Fruit fly (Drosophila melanogaster) whole organism, embryonic: Measurements from ENCODE around the gene CG33267.

Source experiments
- Atf-2 ChIP-seq: fragments of 200-800 bp; sonication (Bioruptor generic); optimal IDR thresholded peaks from 2 replicates; lab custom pipeline; 2016; ENCODE audit warnings: missing biosample characterization, missing genetic modification characterization
- CG10565 ChIP-seq: fragments of 200-800 bp; sonication (Bioruptor generic); optimal IDR thresholded peaks from 3 replicates; lab custom pipeline; 2016; ENCODE audit warnings: missing biosample characterization, mild to moderate bottlenecking, missing genetic modification characterization
- CG10654 ChIP-seq: fragments of 200-800 bp; sonication (Bioruptor generic); optimal IDR thresholded peaks from 2 replicates; lab custom pipeline; 2016; ENCODE audit warnings: missing biosample characterization, missing genetic modification characterization
- CG11398 ChIP-seq: fragments of 200-800 bp; sonication (Bioruptor generic); optimal IDR thresholded peaks from 2 replicates; lab custom pipeline; 2016; ENCODE audit warnings: missing biosample characterization, missing genetic modification characterization
- CG12942 ChIP-seq: fragments of 200-800 bp; sonication (Bioruptor generic); optimal IDR thresholded peaks from 3 replicates; lab custom pipeline; 2016; ENCODE audit warnings: missing biosample characterization, missing genetic modification characterization
- CG13287 ChIP-seq: fragments of 200-800 bp; sonication (Bioruptor generic); IDR thresholded peaks from 2 replicates; pipeline ENCODE4 v1.3.6; 2022; ENCODE audit warnings: missing biosample characterization, missing genetic modification characterization; ENCODE audit not compliant: partially characterized antibody
- CG14014 ChIP-seq: fragments of 200-800 bp; sonication (Bioruptor generic); IDR thresholded peaks from 2 replicates; pipeline ENCODE4 v1.3.6; 2022; ENCODE audit warnings: missing biosample characterization, missing genetic modification characterization
- CG14860 ChIP-seq: fragments of 200-800 bp; sonication (Bioruptor generic); IDR thresholded peaks from 3 replicates; pipeline ENCODE4 v1.3.6; 2022; ENCODE audit warnings: missing biosample characterization, missing genetic modification characterization; ENCODE audit not compliant: partially characterized antibody
- CG15601 ChIP-seq: fragments of 200-800 bp; sonication (Bioruptor generic); optimal IDR thresholded peaks from 3 replicates; lab custom pipeline; 2019; ENCODE audit warnings: missing biosample characterization, mild to moderate bottlenecking, missing genetic modification characterization, moderate library complexity
- CG1602 ChIP-seq: fragments of 200-800 bp; sonication (Bioruptor generic); optimal IDR thresholded peaks from 3 replicates; lab custom pipeline; 2016; ENCODE audit warnings: missing biosample characterization, missing genetic modification characterization
- CG1603 ChIP-seq: fragments of 200-800 bp; sonication (Bioruptor generic); optimal IDR thresholded peaks from 2 replicates; lab custom pipeline; 2019; ENCODE audit warnings: missing biosample characterization, mild to moderate bottlenecking, missing genetic modification characterization, moderate library complexity
- CG17361 ChIP-seq: fragments of 200-800 bp; sonication (Bioruptor generic); IDR thresholded peaks from 3 replicates; pipeline ENCODE4 v1.3.6; 2022; ENCODE audit warnings: missing biosample characterization, missing genetic modification characterization
- CG18764 ChIP-seq: fragments of 200-800 bp; sonication (Bioruptor generic); optimal IDR thresholded peaks from 3 replicates; lab custom pipeline; 2016; ENCODE audit warnings: missing biosample characterization, missing genetic modification characterization
- CG30431 ChIP-seq: fragments of 200-800 bp; sonication (Bioruptor generic); optimal IDR thresholded peaks from 2 replicates; lab custom pipeline; 2017; ENCODE audit warnings: missing biosample characterization, missing genetic modification characterization
- CG31224 ChIP-seq: fragments of 200-800 bp; sonication (Bioruptor generic); IDR thresholded peaks from 2 replicates; pipeline ENCODE4 v1.3.6; 2022; ENCODE audit warnings: missing biosample characterization, missing genetic modification characterization
- CG3163 ChIP-seq: fragments of 200-800 bp; sonication (Bioruptor generic); optimal IDR thresholded peaks from 3 replicates; lab custom pipeline; 2016; ENCODE audit warnings: missing biosample characterization, missing genetic modification characterization
- CG3995 ChIP-seq: fragments of 200-800 bp; sonication (Bioruptor generic); optimal IDR thresholded peaks from 3 replicates; lab custom pipeline; 2016; ENCODE audit warnings: missing biosample characterization, missing genetic modification characterization
- CG6254 ChIP-seq: fragments of 200-800 bp; sonication (Bioruptor generic); optimal IDR thresholded peaks from 3 replicates; lab custom pipeline; 2017; ENCODE audit warnings: mild to moderate bottlenecking, missing biosample characterization, missing genetic modification reagents, missing genetic modification characterization
- CG6272 ChIP-seq: fragments of 200-800 bp; sonication (Bioruptor generic); IDR thresholded peaks from 2 replicates; pipeline ENCODE4 v1.3.6; 2022; ENCODE audit warnings: missing biosample characterization, missing genetic modification characterization
- CG6765 ChIP-seq: fragments of 200-800 bp; sonication (Bioruptor generic); optimal IDR thresholded peaks from 3 replicates; lab custom pipeline; 2017; ENCODE audit warnings: missing biosample characterization, mild to moderate bottlenecking, missing genetic modification characterization
- CG7357 ChIP-seq: fragments of 200-800 bp; sonication (Bioruptor generic); IDR thresholded peaks from 3 replicates; pipeline ENCODE4 v1.3.6; 2022; ENCODE audit warnings: missing biosample characterization, missing genetic modification characterization
- CG9215 ChIP-seq: fragments of 200-800 bp; sonication (Bioruptor generic); IDR thresholded peaks from 2 replicates; pipeline ENCODE4 v1.3.6; 2022; ENCODE audit warnings: missing biosample characterization, missing genetic modification characterization
- CrebB ChIP-seq: fragments of 200-800 bp; sonication (Bioruptor generic); optimal IDR thresholded peaks from 3 replicates; lab custom pipeline; 2018; ENCODE audit warnings: missing biosample characterization, mild to moderate bottlenecking, missing genetic modification characterization
- D ChIP-seq, 2 experiments: fragments of 200-800 bp in 1 of 2; fragments of >200 bp in 1 of 2; sonication (Bioruptor generic) in 1 of 2; optimal IDR thresholded peaks; 2 replicates in 1 of 2; 3 replicates in 1 of 2; lab custom pipeline; 2017; ENCODE audit warnings: mild to moderate bottlenecking in 1 of 2, missing biosample characterization in 1 of 2, missing genetic modification characterization in 1 of 2, missing genetic modification reagents in 1 of 2
- Doc2 ChIP-seq: fragments of 200-800 bp; sonication (Bioruptor generic); IDR thresholded peaks from 2 replicates; pipeline ENCODE4 v1.3.6; 2022; ENCODE audit warnings: missing biosample characterization, missing genetic modification characterization
- Drgx ChIP-seq: fragments of 200-800 bp; sonication (Bioruptor generic); IDR thresholded peaks from 2 replicates; pipeline ENCODE4 v1.3.6; 2022; ENCODE audit warnings: missing biosample characterization, missing genetic modification characterization
- Fer2 ChIP-seq: fragments of 200-800 bp; sonication (Bioruptor generic); optimal IDR thresholded peaks from 2 replicates; lab custom pipeline; 2018; ENCODE audit warnings: missing biosample characterization, mild to moderate bottlenecking, missing genetic modification characterization, moderate library complexity
- Gsc ChIP-seq: fragments of 200-800 bp; sonication (Bioruptor generic); IDR thresholded peaks from 2 replicates; pipeline ENCODE4 v1.3.6; 2022; ENCODE audit warnings: missing biosample characterization, missing genetic modification characterization
- Gug ChIP-seq: fragments of 200-800 bp; sonication (Bioruptor generic); IDR thresholded peaks from 4 replicates; pipeline ENCODE4 v1.3.6; 2022; ENCODE audit warnings: missing biosample characterization, missing genetic modification characterization
- HLH54F ChIP-seq: fragments of 200-800 bp; sonication (Bioruptor generic); optimal IDR thresholded peaks from 3 replicates; lab custom pipeline; 2016; ENCODE audit warnings: missing biosample characterization, missing genetic modification characterization
- Mrtf ChIP-seq: fragments of 200-800 bp; sonication (Bioruptor generic); IDR thresholded peaks from 3 replicates; pipeline ENCODE4 v1.3.6; 2022; ENCODE audit warnings: missing biosample characterization, missing genetic modification characterization
- Ptx1 ChIP-seq: fragments of 200-800 bp; sonication (Bioruptor generic); IDR thresholded peaks from 2 replicates; pipeline ENCODE4 v1.3.6; 2022; ENCODE audit warnings: missing biosample characterization, missing genetic modification characterization
- Spps ChIP-seq: fragments of 200-800 bp; sonication (Bioruptor generic); optimal IDR thresholded peaks from 2 replicates; lab custom pipeline; 2018; ENCODE audit warnings: missing biosample characterization, mild to moderate bottlenecking, missing genetic modification characterization
- ac ChIP-seq: fragments of 200-800 bp; sonication (Bioruptor generic); optimal IDR thresholded peaks from 3 replicates; lab custom pipeline; 2017; ENCODE audit warnings: missing biosample characterization, mild to moderate bottlenecking, missing genetic modification characterization
- cas ChIP-seq: fragments of 200-800 bp; sonication (Bioruptor generic); IDR thresholded peaks from 2 replicates; pipeline ENCODE4 v1.3.6; 2022; ENCODE audit warnings: missing biosample characterization, missing genetic modification characterization
- eyg ChIP-seq: fragments of 200-800 bp; sonication (Bioruptor generic); optimal IDR thresholded peaks from 3 replicates; lab custom pipeline; 2016; ENCODE audit warnings: missing biosample characterization, missing genetic modification characterization
- fd64A ChIP-seq: fragments of 200-800 bp; sonication (Bioruptor generic); optimal IDR thresholded peaks from 3 replicates; lab custom pipeline; 2018; ENCODE audit warnings: missing biosample characterization, mild to moderate bottlenecking, missing genetic modification characterization
- hbn ChIP-seq: fragments of 200-800 bp; sonication (Bioruptor generic); IDR thresholded peaks from 2 replicates; pipeline ENCODE4 v1.3.6; 2022; ENCODE audit warnings: missing biosample characterization, missing genetic modification characterization; ENCODE audit not compliant: partially characterized antibody
- her ChIP-seq: fragments of 200-800 bp; sonication (Bioruptor generic); optimal IDR thresholded peaks from 2 replicates; lab custom pipeline; 2016; ENCODE audit warnings: missing biosample characterization, missing genetic modification characterization
- hkb ChIP-seq, 2 experiments: fragments of 200-800 bp in 1 of 2; fragments of >200 bp in 1 of 2; sonication (Bioruptor generic) in 1 of 2; IDR thresholded peaks in 1 of 2; optimal IDR thresholded peaks in 1 of 2; 2 replicates each; pipeline versions ENCODE4 v1.3.6 to Lab custom; 2017 to 2022; ENCODE audit warnings: missing biosample characterization in 1 of 2, missing genetic modification characterization in 1 of 2
- klu ChIP-seq: fragments of 200-800 bp; sonication (Bioruptor generic); IDR thresholded peaks from 2 replicates; pipeline ENCODE4 v1.3.6; 2022; ENCODE audit warnings: missing biosample characterization, missing genetic modification characterization
- nom ChIP-seq: fragments of 200-800 bp; sonication (Bioruptor generic); optimal IDR thresholded peaks from 2 replicates; lab custom pipeline; 2017; ENCODE audit warnings: missing biosample characterization, missing genetic modification characterization, mild to moderate bottlenecking, moderate library complexity, missing genetic modification reagents
- otp ChIP-seq: fragments of 200-800 bp; sonication (Bioruptor generic); IDR thresholded peaks from 3 replicates; pipeline ENCODE4, ENCODE4 v1.3.6; 2022; ENCODE audit warnings: missing biosample characterization, missing genetic modification characterization
- pita ChIP-seq: fragments of 200-800 bp; sonication (Bioruptor generic); optimal IDR thresholded peaks from 2 replicates; lab custom pipeline; 2017; ENCODE audit warnings: missing biosample characterization, mild to moderate bottlenecking, missing genetic modification characterization
- pros ChIP-seq: fragments of 200-800 bp; sonication (Bioruptor generic); optimal IDR thresholded peaks from 3 replicates; lab custom pipeline; 2019; ENCODE audit warnings: missing biosample characterization, mild to moderate bottlenecking, missing genetic modification characterization, moderate library complexity
- slbo ChIP-seq: fragments of 200-800 bp; sonication (Bioruptor generic); IDR thresholded peaks from 2 replicates; pipeline ENCODE4 v1.3.6; 2022; ENCODE audit warnings: missing biosample characterization, missing genetic modification characterization
- tgo ChIP-seq: fragments of 200-800 bp; sonication (Bioruptor generic); IDR thresholded peaks from 3 replicates; pipeline ENCODE4 v1.3.6; 2022; ENCODE audit warnings: missing biosample characterization, missing genetic modification characterization
- tll ChIP-seq, 2 experiments: fragments of 200-800 bp in 1 of 2; fragments of >200 bp in 1 of 2; sonication (Bioruptor generic) in 1 of 2; optimal IDR thresholded peaks; 2 replicates each; lab custom pipeline; 2017 to 2019; ENCODE audit warnings: missing biosample characterization in 2 of 2, missing genetic modification characterization in 2 of 2, mild to moderate bottlenecking in 1 of 2, moderate library complexity in 1 of 2
- vnd ChIP-seq: fragments of 200-800 bp; sonication (Bioruptor generic); IDR thresholded peaks from 3 replicates; pipeline ENCODE4 v1.3.6; 2022; ENCODE audit warnings: missing biosample characterization, missing genetic modification characterization; ENCODE audit not compliant: partially characterized antibody

CG33267 gene

DNA sequence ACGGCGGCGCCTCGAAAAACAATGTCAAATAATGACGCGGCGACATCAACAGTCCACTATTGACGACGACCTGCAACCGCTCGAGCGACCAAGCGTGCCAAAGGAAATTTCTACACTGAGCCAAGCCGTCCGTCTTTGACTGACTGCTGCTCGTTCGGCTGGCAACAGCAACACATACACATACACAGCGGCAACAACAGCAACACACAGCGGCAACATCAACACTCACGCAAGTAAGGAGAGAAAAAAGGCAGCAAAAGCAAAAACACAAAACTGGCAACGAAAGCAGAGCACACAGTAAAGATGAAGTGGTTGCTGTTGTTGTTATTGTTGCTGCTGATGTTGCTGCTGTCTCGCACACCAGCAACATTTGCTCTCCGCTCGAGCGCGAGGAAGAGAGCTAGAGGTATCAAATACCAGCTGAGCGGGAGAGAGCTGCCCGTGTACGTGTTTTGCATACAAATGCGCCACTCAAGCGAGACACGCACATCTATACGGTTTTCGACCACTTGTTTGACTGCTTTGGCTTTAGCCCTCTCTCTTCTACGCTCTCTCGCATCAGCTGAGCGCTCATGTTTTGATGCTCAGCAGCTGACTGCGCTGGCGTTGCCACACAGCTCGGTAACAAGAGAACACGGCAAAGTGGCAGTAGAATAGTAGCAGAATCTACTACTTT lies 11.1 kb upstream of the CG33267 start (continued):
- TF ChIP-seq nom (peak; percentile 84), CG14014 (peak; percentile 6; the same call in 1 of the 2 replicates), CG18764 (GFP tag; lab: Kevin White, UChicago) (no peak), Atf-2 (no peak), tgo (GFP tag; lab: Robert Waterston, UW) (no peak), CG6272 (GFP tag; lab: Robert Waterston, UW) (no peak), CG12942 (GFP tag; lab: Kevin White, UChicago) (no peak), CG13287 (peak; percentile 80), CG1602 (GFP tag; lab: Kevin White, UChicago) (no peak), D (optimal IDR thresholded peaks at IDR 0.05; lab: Kevin White, UChicago) (peak; percentile 92), D (GFP tag; optimal IDR thresholded peaks at IDR 0.05; lab: Kevin White, UChicago) (no peak), Gsc (GFP tag; lab: Robert Waterston, UW) (no peak), CG3163 (GFP tag; lab: Kevin White, UChicago) (peak; percentile 59), pros (peak; percentile 90), Mrtf (no peak), Doc2 (GFP tag; lab: Robert Waterston, UW) (no peak), CG11398 (GFP tag; lab: Kevin White, UChicago) (no peak), CG6254 (GFP tag; lab: Kevin White, UChicago) (peak; percentile 22), CG14860 (GFP tag; lab: Robert Waterston, UW) (no peak), CG7357 (GFP tag; lab: Robert Waterston, UW) (no peak), her (GFP tag; lab: Kevin White, UChicago) (no peak), klu (GFP tag; lab: Robert Waterston, UW) (no peak), CG15601 (tag; lab: Kevin White, UChicago) (no peak), eyg (GFP tag; lab: Kevin White, UChicago) (no peak), CrebB (peak; percentile 57), pita (GFP tag; lab: Kevin White, UChicago) (no peak), HLH54F (GFP tag; lab: Kevin White, UChicago) (no peak), otp (GFP tag; lab: Robert Waterston, UW) (peak; percentile 29; the same call in 1 of the 3 replicates), Spps (tag; lab: Kevin White, UChicago) (peak; percentile 6), CG31224 (GFP tag; lab: Robert Waterston, UW) (no peak), Gug (GFP tag; lab: Robert Waterston, UW) (no peak), CG9215 (no peak), CG1603 (no peak), tll (GFP tag; optimal IDR thresholded peaks at IDR 0.05; lab: Kevin White, UChicago) (no peak), CG17361 (GFP tag; lab: Robert Waterston, UW) (peak; percentile 29; the same call in 1 of the 3 replicates), ac (GFP tag; lab: Kevin White, UChicago) (no peak), vnd (GFP tag; lab: Robert Waterston, UW) (no peak), fd64A (GFP tag; lab: Kevin White, UChicago) (peak; percentile 6), slbo (peak; percentile 29; the same call in 1 of the 2 replicates), CG10565 (no peak), hkb (optimal IDR thresholded peaks at IDR 0.05; lab: Kevin White, UChicago) (no peak), hkb (GFP tag; IDR thresholded peaks at IDR 0.05; lab: Robert Waterston, UW) (no peak; the same call in 1 of the 2 replicates), CG6765 (GFP tag; lab: Kevin White, UChicago) (peak; percentile 48), cas (GFP tag; lab: Robert Waterston, UW) (no peak), hbn (peak; percentile 80), CG10654 (no peak), Ptx1 (GFP tag; lab: Robert Waterston, UW) (no peak), CG30431 (no peak), Drgx (GFP tag; lab: Robert Waterston, UW) (peak; percentile 71), CG3995 (no peak), Fer2 (tag; lab: Kevin White, UChicago) (no peak)
